Fruit fly (Drosophila melanogaster) whole organism, adult: ENCODE data around the gene CG12698.

Experiments
- CG12768 ChIP-seq: fragments of 200-800 bp; sonication (Bioruptor generic); optimal IDR thresholded peaks from 2 replicates; lab custom pipeline; 2017; ENCODE audit warnings: missing biosample characterization, missing genetic modification characterization, mild to moderate bottlenecking, moderate library complexity, missing genetic modification reagents
- CG33017 ChIP-seq: fragments of 200-800 bp; sonication (Bioruptor generic); optimal IDR thresholded peaks from 2 replicates; lab custom pipeline; 2018; ENCODE audit warnings: missing biosample characterization, mild to moderate bottlenecking, missing genetic modification characterization, moderate library complexity
- CG7101 ChIP-seq: fragments of 200-800 bp; sonication (Bioruptor generic); optimal IDR thresholded peaks from 2 replicates; lab custom pipeline; 2018; ENCODE audit warnings: missing biosample characterization, mild to moderate bottlenecking, missing genetic modification characterization, moderate library complexity
- Clk ChIP-seq: fragments of 200-800 bp; sonication (Bioruptor generic); optimal IDR thresholded peaks from 2 replicates; lab custom pipeline; 2017; ENCODE audit warnings: missing biosample characterization, missing genetic modification characterization
- Hr96 ChIP-seq: fragments of 200-800 bp; sonication (Bioruptor generic); optimal IDR thresholded peaks from 2 replicates; lab custom pipeline; 2016; ENCODE audit warnings: missing biosample characterization, missing genetic modification characterization
- Mnt ChIP-seq: fragments of 200-800 bp; sonication (Bioruptor generic); optimal IDR thresholded peaks from 2 replicates; lab custom pipeline; 2016; ENCODE audit warnings: missing biosample characterization, mild to moderate bottlenecking, missing genetic modification characterization
- bab1 ChIP-seq: fragments of 200-800 bp; sonication (Bioruptor generic); optimal IDR thresholded peaks from 3 replicates; lab custom pipeline; 2019; ENCODE audit warnings: missing biosample characterization, mild to moderate bottlenecking, missing genetic modification characterization, moderate library complexity
- cnc ChIP-seq, 2 experiments: fragments of >200 bp; optimal IDR thresholded peaks; 2 replicates each; lab custom pipeline; 2017
- kay ChIP-seq: fragments of 200-800 bp; sonication (Bioruptor generic); peaks from one replicate; lab custom pipeline; 2016; ENCODE audit warnings: missing biosample characterization, missing genetic modification characterization, borderline replicate concordance
- ovo ChIP-seq: fragments of 200-800 bp; sonication (Bioruptor generic); optimal IDR thresholded peaks from 2 replicates; lab custom pipeline; 2016; ENCODE audit warnings: missing biosample characterization, missing genetic modification characterization
- pad ChIP-seq: fragments of 200-800 bp; sonication (Bioruptor generic); optimal IDR thresholded peaks from 3 replicates; lab custom pipeline; 2017; ENCODE audit warnings: missing biosample characterization, missing genetic modification characterization, mild to moderate bottlenecking, moderate library complexity, missing genetic modification reagents
- tj ChIP-seq: fragments of 200-800 bp; sonication (Bioruptor generic); optimal IDR thresholded peaks from 3 replicates; lab custom pipeline; 2017; ENCODE audit warnings: missing biosample characterization, mild to moderate bottlenecking, missing genetic modification characterization, moderate library complexity
- toe ChIP-seq: fragments of 200-800 bp; sonication (Bioruptor generic); optimal IDR thresholded peaks from 2 replicates; lab custom pipeline; 2016; ENCODE audit warnings: missing biosample characterization, missing genetic modification characterization

dm6 chrX:16008814-16009213, 2.9 kb downstream of the CG12698 start, which contains the start of gene Muc14A:
- TF ChIP-seq ovo (GFP tag; lab: Kevin White, UChicago) (no peak), CG33017 (no peak), Hr96 (GFP tag; lab: Kevin White, UChicago) (no peak), kay (no peak), cnc (optimal IDR thresholded peaks at IDR 0.05; lab: Kevin White, UChicago) (no peak), CG12768 (GFP tag; lab: Kevin White, UChicago) (no peak), toe (GFP tag; lab: Kevin White, UChicago) (no peak), bab1 (GFP tag; lab: Kevin White, UChicago) (no peak), CG7101 (no peak), Mnt (GFP tag; lab: Kevin White, UChicago) (no peak), tj (GFP tag; lab: Kevin White, UChicago) (no peak), Clk (GFP tag; lab: Kevin White, UChicago) (no peak), pad (GFP tag; lab: Kevin White, UChicago) (no peak)
